Fruit fly (Drosophila melanogaster) whole organism, embryonic: ENCODE data around the gene Sap130.
A peak's percentile ranks its signal among the peaks of the same experiment; 100 is the strongest.

Source experiments
- Ada2b ChIP-seq: fragments of 200-800 bp; sonication (Bioruptor generic); IDR thresholded peaks from 2 replicates; pipeline ENCODE4 v1.3.6; 2022; ENCODE audit warnings: missing biosample characterization, missing genetic modification characterization
- BtbVII ChIP-seq: fragments of 200-800 bp; sonication (Bioruptor generic); optimal IDR thresholded peaks from 3 replicates; lab custom pipeline; 2017; ENCODE audit warnings: missing biosample characterization, mild to moderate bottlenecking, missing genetic modification characterization
- CG1024 ChIP-seq: fragments of 200-800 bp; sonication (Bioruptor generic); IDR thresholded peaks from 2 replicates; pipeline ENCODE4 v1.3.6; 2022; ENCODE audit warnings: missing biosample characterization, missing genetic modification characterization
- CG12219 ChIP-seq: fragments of 200-800 bp; sonication (Bioruptor generic); optimal IDR thresholded peaks from 3 replicates; lab custom pipeline; 2018; ENCODE audit warnings: missing biosample characterization, mild to moderate bottlenecking, missing genetic modification characterization
- CG13123 ChIP-seq: fragments of 200-800 bp; sonication (Bioruptor generic); optimal IDR thresholded peaks from 2 replicates; lab custom pipeline; 2016; ENCODE audit warnings: missing biosample characterization, missing genetic modification characterization
- CG13775 ChIP-seq: fragments of 200-800 bp; sonication (Bioruptor generic); optimal IDR thresholded peaks from 3 replicates; lab custom pipeline; 2017; ENCODE audit warnings: missing biosample characterization, mild to moderate bottlenecking, missing genetic modification characterization
- CG15696 ChIP-seq: fragments of 200-800 bp; sonication (Bioruptor generic); optimal IDR thresholded peaks from 2 replicates; lab custom pipeline; 2019; ENCODE audit warnings: missing biosample characterization, mild to moderate bottlenecking, missing genetic modification characterization, moderate library complexity
- CG1603 ChIP-seq: fragments of 200-800 bp; sonication (Bioruptor generic); optimal IDR thresholded peaks from 2 replicates; lab custom pipeline; 2019; ENCODE audit warnings: missing biosample characterization, mild to moderate bottlenecking, missing genetic modification characterization, moderate library complexity
- CG17829 ChIP-seq: fragments of 200-800 bp; optimal IDR thresholded peaks from 2 replicates; lab custom pipeline; 2019; ENCODE audit warnings: missing biosample characterization, mild to moderate bottlenecking, missing genetic modification characterization, moderate library complexity
- CG17912 ChIP-seq: fragments of 200-800 bp; sonication (Bioruptor generic); optimal IDR thresholded peaks from 2 replicates; lab custom pipeline; 2018; ENCODE audit warnings: missing biosample characterization, mild to moderate bottlenecking, missing genetic modification characterization
- CG2678 ChIP-seq: fragments of 200-800 bp; sonication (Bioruptor generic); optimal IDR thresholded peaks from 3 replicates; lab custom pipeline; 2019; ENCODE audit warnings: missing biosample characterization, mild to moderate bottlenecking, missing genetic modification characterization, moderate library complexity
- CG33213 ChIP-seq: fragments of 200-800 bp; sonication (Bioruptor generic); optimal IDR thresholded peaks from 3 replicates; lab custom pipeline; 2016; ENCODE audit warnings: missing biosample characterization, missing genetic modification characterization
- CG33557 ChIP-seq: fragments of 200-800 bp; sonication (Bioruptor generic); optimal IDR thresholded peaks from 2 replicates; lab custom pipeline; 2019; ENCODE audit warnings: missing biosample characterization, mild to moderate bottlenecking, missing genetic modification characterization, moderate library complexity
- CG3407 ChIP-seq: fragments of 200-800 bp; sonication (Bioruptor generic); optimal IDR thresholded peaks from 2 replicates; lab custom pipeline; 2018; ENCODE audit warnings: missing biosample characterization, mild to moderate bottlenecking, missing genetic modification characterization
- CG4707 ChIP-seq: fragments of 200-800 bp; sonication (Bioruptor generic); optimal IDR thresholded peaks from 2 replicates; lab custom pipeline; 2018; ENCODE audit warnings: missing biosample characterization, mild to moderate bottlenecking, missing genetic modification characterization, moderate library complexity
- CG6791 ChIP-seq: fragments of 200-800 bp; sonication (Bioruptor generic); IDR thresholded peaks from 3 replicates; pipeline ENCODE4 v1.3.6; 2022; ENCODE audit warnings: missing biosample characterization, missing genetic modification characterization; ENCODE audit not compliant: partially characterized antibody
- CG8924 ChIP-seq: fragments of 200-800 bp; optimal IDR thresholded peaks from 3 replicates; lab custom pipeline; 2019; ENCODE audit warnings: missing biosample characterization, mild to moderate bottlenecking, missing genetic modification characterization, moderate library complexity
- Dek ChIP-seq: fragments of 200-800 bp; sonication (Bioruptor generic); optimal IDR thresholded peaks from 3 replicates; lab custom pipeline; 2019; ENCODE audit warnings: missing biosample characterization, mild to moderate bottlenecking, missing genetic modification characterization, moderate library complexity
- E2f2 ChIP-seq: fragments of 200-800 bp; sonication (Bioruptor generic); IDR thresholded peaks from 2 replicates; pipeline ENCODE4 v1.3.6; 2022; ENCODE audit warnings: missing biosample characterization, missing genetic modification characterization
- Fer3 ChIP-seq: fragments of 200-800 bp; sonication (Bioruptor generic); optimal IDR thresholded peaks from 2 replicates; lab custom pipeline; 2018; ENCODE audit warnings: missing biosample characterization, mild to moderate bottlenecking, missing genetic modification characterization, moderate library complexity
- GATAe ChIP-seq: fragments of 200-800 bp; sonication (Bioruptor generic); conservative IDR thresholded peaks from 2 replicates; pipeline ENCODE4 v1.3.6; 2022; ENCODE audit warnings: missing biosample characterization, missing genetic modification characterization
- Hr51 ChIP-seq, 2 experiments: fragments of 200-800 bp; sonication (Bioruptor generic); optimal IDR thresholded peaks; 2 replicates in 1 of 2; 3 replicates in 1 of 2; lab custom pipeline; 2016 to 2018; ENCODE audit warnings: missing biosample characterization in 2 of 2, missing genetic modification characterization in 2 of 2, mild to moderate bottlenecking in 1 of 2, moderate library complexity in 1 of 2
- Hr78 ChIP-seq, 2 experiments: fragments of 200-800 bp in 1 of 2; fragments of >200 bp in 1 of 2; sonication (Bioruptor generic) in 1 of 2; optimal IDR thresholded peaks; 2 replicates each; lab custom pipeline; 2017 to 2019; ENCODE audit warnings: missing biosample characterization in 2 of 2, missing genetic modification characterization in 2 of 2, mild to moderate bottlenecking in 1 of 2, moderate library complexity in 1 of 2
- Mad ChIP-seq: fragments of 200-800 bp; sonication (Bioruptor generic); optimal IDR thresholded peaks from 2 replicates; lab custom pipeline; 2016; ENCODE audit warnings: missing biosample characterization, missing genetic modification characterization
- Max ChIP-seq: fragments of 200-800 bp; sonication (Bioruptor generic); optimal IDR thresholded peaks from 2 replicates; lab custom pipeline; 2016; ENCODE audit warnings: missing biosample characterization, mild to moderate bottlenecking, missing genetic modification characterization
- Myb ChIP-seq: fragments of 200-800 bp; sonication (Bioruptor generic); optimal IDR thresholded peaks from 2 replicates; lab custom pipeline; 2016; ENCODE audit warnings: missing biosample characterization, missing genetic modification characterization
- NfI ChIP-seq: fragments of 200-800 bp; sonication (Bioruptor generic); optimal IDR thresholded peaks from 3 replicates; lab custom pipeline; 2018; ENCODE audit warnings: missing biosample characterization, mild to moderate bottlenecking, missing genetic modification characterization, moderate library complexity
- Spps ChIP-seq: fragments of 200-800 bp; sonication (Bioruptor generic); optimal IDR thresholded peaks from 2 replicates; lab custom pipeline; 2018; ENCODE audit warnings: missing biosample characterization, mild to moderate bottlenecking, missing genetic modification characterization
- aop ChIP-seq: fragments of 200-800 bp; sonication (Bioruptor generic); IDR thresholded peaks from 2 replicates; pipeline ENCODE4 v1.3.6; 2022; ENCODE audit warnings: missing biosample characterization, missing genetic modification characterization
- ase ChIP-seq: fragments of 200-800 bp; sonication (Bioruptor generic); IDR thresholded peaks from 3 replicates; pipeline ENCODE4 v1.3.6; 2022; ENCODE audit warnings: missing biosample characterization, missing genetic modification characterization
- bowl ChIP-seq: fragments of 200-800 bp; sonication (Bioruptor generic); IDR thresholded peaks from 2 replicates; pipeline ENCODE4 v1.3.6; 2022; ENCODE audit warnings: missing biosample characterization, missing genetic modification characterization
- chinmo ChIP-seq: fragments of 200-800 bp; sonication (Bioruptor generic); IDR thresholded peaks from 4 replicates; pipeline ENCODE4 v1.3.6; 2022; ENCODE audit warnings: missing biosample characterization, missing genetic modification characterization; ENCODE audit not compliant: partially characterized antibody
- crc ChIP-seq: fragments of 200-800 bp; sonication (Bioruptor generic); optimal IDR thresholded peaks from 2 replicates; lab custom pipeline; 2016; ENCODE audit warnings: missing biosample characterization, missing genetic modification characterization
- croc ChIP-seq: fragments of 200-800 bp; sonication (Bioruptor generic); conservative IDR thresholded peaks from 3 replicates; pipeline ENCODE4 v1.3.6; 2022; ENCODE audit warnings: missing biosample characterization, missing genetic modification characterization
- dmrt99B ChIP-seq: fragments of 200-800 bp; sonication (Bioruptor generic); optimal IDR thresholded peaks from 2 replicates; lab custom pipeline; 2018; ENCODE audit warnings: missing biosample characterization, mild to moderate bottlenecking, missing genetic modification characterization, moderate library complexity
- fd102C ChIP-seq: fragments of 200-800 bp; sonication (Bioruptor generic); optimal IDR thresholded peaks from 2 replicates; lab custom pipeline; 2018; ENCODE audit warnings: missing biosample characterization, mild to moderate bottlenecking, missing genetic modification characterization, moderate library complexity
- gce ChIP-seq: fragments of 200-800 bp; sonication (Bioruptor generic); IDR thresholded peaks from 3 replicates; pipeline ENCODE4 v1.3.6; 2022; ENCODE audit warnings: missing biosample characterization, missing genetic modification characterization
- grau ChIP-seq: fragments of 200-800 bp; optimal IDR thresholded peaks from 3 replicates; lab custom pipeline; 2019; ENCODE audit warnings: missing biosample characterization, mild to moderate bottlenecking, missing genetic modification characterization, moderate library complexity
- grn ChIP-seq: fragments of 200-800 bp; sonication (Bioruptor generic); optimal IDR thresholded peaks from 3 replicates; lab custom pipeline; 2017; ENCODE audit warnings: missing biosample characterization, missing genetic modification characterization
- gro ChIP-seq: fragments of 200-800 bp; sonication (Bioruptor generic); optimal IDR thresholded peaks from 2 replicates; lab custom pipeline; 2016; ENCODE audit warnings: missing biosample characterization, missing genetic modification characterization
- jigr1 ChIP-seq: fragments of 200-800 bp; sonication (Bioruptor generic); IDR thresholded peaks from 3 replicates; pipeline ENCODE4 v1.3.6; 2022; ENCODE audit warnings: missing biosample characterization, missing genetic modification characterization
- oc ChIP-seq: fragments of 200-800 bp; sonication (Bioruptor generic); optimal IDR thresholded peaks from 2 replicates; lab custom pipeline; 2018; ENCODE audit warnings: missing biosample characterization, mild to moderate bottlenecking, missing genetic modification characterization, moderate library complexity
- pros ChIP-seq: fragments of 200-800 bp; sonication (Bioruptor generic); optimal IDR thresholded peaks from 3 replicates; lab custom pipeline; 2019; ENCODE audit warnings: missing biosample characterization, mild to moderate bottlenecking, missing genetic modification characterization, moderate library complexity
- sd ChIP-seq: fragments of 200-800 bp; sonication (Bioruptor generic); optimal IDR thresholded peaks from 3 replicates; lab custom pipeline; 2018; ENCODE audit warnings: missing biosample characterization, mild to moderate bottlenecking, missing genetic modification characterization, moderate library complexity
- sima ChIP-seq: fragments of 200-800 bp; sonication (Bioruptor generic); optimal IDR thresholded peaks from 2 replicates; lab custom pipeline; 2016; ENCODE audit warnings: missing biosample characterization, missing genetic modification characterization
- stwl ChIP-seq: fragments of 200-800 bp; sonication (Bioruptor generic); optimal IDR thresholded peaks from 3 replicates; lab custom pipeline; 2018; ENCODE audit warnings: missing biosample characterization, mild to moderate bottlenecking, missing genetic modification characterization, moderate library complexity
- vfl ChIP-seq: fragments of 200-800 bp; sonication (Bioruptor generic); optimal IDR thresholded peaks from 2 replicates; lab custom pipeline; 2016; ENCODE audit warnings: missing biosample characterization, missing genetic modification characterization
- vvl ChIP-seq: fragments of 200-800 bp; sonication (Bioruptor generic); IDR thresholded peaks from 2 replicates; pipeline ENCODE4 v1.3.6; 2022; ENCODE audit warnings: missing biosample characterization, missing genetic modification characterization

Gene Sap130

dm6 chr3L:12835511-12836479 is 30.1 kb downstream of the Sap130 start (continued):
- no peak for TF ChIP-seq aop (GFP tag; lab: Robert Waterston, UW)
- TF ChIP-seq Hr51 (GFP tag; optimal IDR thresholded peaks at IDR 0.05; lab: Kevin White, UChicago) = no peak
- TF ChIP-seq CG4707 (GFP tag; lab: Kevin White, UChicago) = peak; percentile 34
- TF ChIP-seq vvl = no peak
- no peak for TF ChIP-seq CG33213 (GFP tag; lab: Kevin White, UChicago)
- peak in 1 of 2 experiments; percentile 17 for TF ChIP-seq Hr78 (GFP tag; optimal IDR thresholded peaks at IDR 0.05; lab: Kevin White, UChicago)
- peak; percentile 43 for TF ChIP-seq BtbVII (GFP tag; lab: Kevin White, UChicago)
- no peak for TF ChIP-seq bowl (GFP tag; lab: Robert Waterston, UW)
- TF ChIP-seq Spps = peak; percentile 12
- no peak for TF ChIP-seq E2f2 (GFP tag; lab: Robert Waterston, UW)
- peak; percentile 13 for TF ChIP-seq dmrt99B
- TF ChIP-seq croc (GFP tag; lab: Robert Waterston, UW) = no peak
- TF ChIP-seq CG12219 = no peak
- no peak for TF ChIP-seq sima
- TF ChIP-seq fd102C (GFP tag; lab: Kevin White, UChicago) = no peak
- no peak for TF ChIP-seq Mad
- TF ChIP-seq CG13123 (GFP tag; lab: Kevin White, UChicago) = no peak
- no peak for TF ChIP-seq Fer3 (tag; lab: Kevin White, UChicago)
- no peak for TF ChIP-seq CG13775 (GFP tag; lab: Kevin White, UChicago)
- TF ChIP-seq NfI (GFP tag; lab: Kevin White, UChicago) = no peak
- TF ChIP-seq Dek (tag; lab: Kevin White, UChicago) = peak; percentile 21
- TF ChIP-seq CG1024 (GFP tag; lab: Robert Waterston, UW) = no peak
- no peak for TF ChIP-seq jigr1 (GFP tag; lab: Robert Waterston, UW)
- no peak for TF ChIP-seq CG6791 (GFP tag; lab: Robert Waterston, UW)
- peak; percentile 7 for TF ChIP-seq gro (GFP tag; lab: Kevin White, UChicago)
- no peak for TF ChIP-seq CG8924 (tag; lab: Kevin White, UChicago)
- TF ChIP-seq CG15696 (tag; lab: Kevin White, UChicago) = no peak
- TF ChIP-seq CG33557 (GFP tag; lab: Kevin White, UChicago) = peak; percentile 45
- TF ChIP-seq Max (GFP tag; lab: Kevin White, UChicago) = no peak
- no peak for TF ChIP-seq CG17912 (GFP tag; lab: Kevin White, UChicago)
- no peak for TF ChIP-seq vfl (GFP tag; lab: Kevin White, UChicago)
- peak; percentile 4 for TF ChIP-seq CG3407 (GFP tag; lab: Kevin White, UChicago)
- TF ChIP-seq CG2678 = peak; percentile 12
- peak; percentile 76 for TF ChIP-seq sd (tag; lab: Kevin White, UChicago)
- TF ChIP-seq Ada2b (GFP tag; lab: Robert Waterston, UW) = no peak
- TF ChIP-seq Myb = peak; percentile 85
- TF ChIP-seq ase (GFP tag; lab: Robert Waterston, UW) = no peak
- TF ChIP-seq oc (tag; lab: Kevin White, UChicago) = no peak
- peak; percentile 78 for TF ChIP-seq grn
- TF ChIP-seq chinmo (GFP tag; lab: Robert Waterston, UW) = 0 out of 4 replicates have a peak, but pooled peaks have one; percentile 27
- no peak for TF ChIP-seq crc
- no peak for TF ChIP-seq CG17829
- TF ChIP-seq GATAe (GFP tag; lab: Robert Waterston, UW) = no peak; the same call in 1 of the 2 replicates
- no peak for TF ChIP-seq grau (tag; lab: Kevin White, UChicago)
- TF ChIP-seq stwl (tag; lab: Kevin White, UChicago) = peak; percentile 24
- no peak for TF ChIP-seq gce (GFP tag; lab: Robert Waterston, UW)
- no peak for TF ChIP-seq pros
- peak; percentile 17 for TF ChIP-seq CG1603 (tag; lab: Kevin White, UChicago)
